Worm (Caenorhabditis elegans) whole organism, L4 larva: Measurements from ENCODE around the gene dnj-5.
"Not testable (repeated sequence)": the region's sequence is repeated elsewhere in the genome, so short reads cannot be mapped to it uniquely, and the experiment has no call there.

ENCODE experiments used
- F26F4.8 ChIP-seq: fragments of 200-800 bp; sonication (Bioruptor generic); conservative IDR thresholded peaks from 2 replicates; pipeline ENCODE4 v1.3.6; 2022; ENCODE audit warnings: missing genetic modification characterization, missing compliant biosample characterization
- F37D6.2 ChIP-seq: sonication (generic microtip); optimal IDR thresholded peaks from 2 replicates; lab custom pipeline; 2016; ENCODE audit warnings: mild to moderate bottlenecking, missing genetic modification characterization, missing compliant biosample characterization
- R02D3.7 ChIP-seq: fragments of 150-350 bp; sonication (generic microtip); optimal IDR thresholded peaks from 3 replicates; lab custom pipeline; 2014; ENCODE audit warnings: missing biosample characterization, missing genetic modification characterization
- Y48G9A.11 ChIP-seq: fragments of 200-800 bp; sonication (Bioruptor generic); IDR thresholded peaks from 2 replicates; pipeline ENCODE4 v1.3.6; 2022; ENCODE audit warnings: missing genetic modification reagents, missing genetic modification characterization, missing compliant biosample characterization
- aha-1 ChIP-seq: fragments of 150-350 bp; peaks from one replicate; lab custom pipeline; 2014; ENCODE audit warnings: missing biosample characterization, missing genetic modification characterization
- ama-1 ChIP-seq: fragments of 150-350 bp; optimal IDR thresholded peaks from 2 replicates; lab custom pipeline; 2014; ENCODE audit warnings: inconsistent platforms, mixed read lengths
- attf-4 ChIP-seq: sonication (generic microtip); optimal IDR thresholded peaks from 3 replicates; lab custom pipeline; 2017; ENCODE audit warnings: missing biosample characterization, missing genetic modification characterization
- ceh-28 ChIP-seq: fragments of 150-350 bp; optimal IDR thresholded peaks from 2 replicates; lab custom pipeline; 2014; ENCODE audit warnings: missing biosample characterization, missing genetic modification reagents, missing genetic modification characterization
- ceh-62 ChIP-seq: sonication (generic microtip); optimal IDR thresholded peaks from 2 replicates; lab custom pipeline; 2017; ENCODE audit warnings: missing biosample characterization, missing genetic modification characterization
- ceh-82 ChIP-seq: sonication (generic microtip); optimal IDR thresholded peaks from 2 replicates; lab custom pipeline; 2017; ENCODE audit warnings: missing biosample characterization, missing genetic modification characterization
- cey-2 ChIP-seq: sonication (generic microtip); optimal IDR thresholded peaks from 3 replicates; lab custom pipeline; 2017; ENCODE audit warnings: missing genetic modification characterization, mild to moderate bottlenecking, missing compliant biosample characterization, antibody characterized with exemption, borderline replicate concordance; ENCODE audit not compliant: insufficient read depth
- daf-12 ChIP-seq: fragments of 150-350 bp; optimal IDR thresholded peaks from 2 replicates; lab custom pipeline; 2014; ENCODE audit warnings: missing biosample characterization, missing genetic modification reagents, missing genetic modification characterization
- dmd-9 ChIP-seq: fragments of 200-800 bp; sonication (Bioruptor generic); IDR thresholded peaks from 2 replicates; pipeline ENCODE4 v1.3.6; 2022; ENCODE audit warnings: missing genetic modification reagents, missing genetic modification characterization, missing compliant biosample characterization
- dve-1 ChIP-seq: sonication (generic microtip); optimal IDR thresholded peaks from 2 replicates; lab custom pipeline; 2017; ENCODE audit warnings: antibody characterized with exemption, mild to moderate bottlenecking, missing genetic modification characterization, missing compliant biosample characterization; ENCODE audit not compliant: insufficient read depth
- gei-8 ChIP-seq: fragments of 200-800 bp; sonication (Bioruptor generic); optimal IDR thresholded peaks from 2 replicates; lab custom pipeline; 2018; ENCODE audit warnings: mild to moderate bottlenecking, missing genetic modification characterization, missing compliant biosample characterization
- hif-1 ChIP-seq, 2 experiments: sonication (generic microtip); optimal IDR thresholded peaks; 2 replicates each; lab custom pipeline; 2016 to 2017; ENCODE audit warnings: missing compliant biosample characterization in 2 of 2, missing genetic modification characterization in 2 of 2, missing genetic modification reagents in 2 of 2, missing genotype in 2 of 2, mild to moderate bottlenecking in 1 of 2
- hlh-11 ChIP-seq: fragments of 200-800 bp; sonication (Bioruptor generic); optimal IDR thresholded peaks from 2 replicates; lab custom pipeline; 2018; ENCODE audit warnings: mild to moderate bottlenecking, missing genetic modification characterization, missing compliant biosample characterization
- hmg-1.1 ChIP-seq: fragments of 200-800 bp; sonication (Bioruptor generic); IDR thresholded peaks from 2 replicates; pipeline ENCODE4 v1.3.6; 2022; ENCODE audit warnings: missing genetic modification reagents, missing genetic modification characterization, missing compliant biosample characterization
- lin-38 ChIP-seq: fragments of 200-800 bp; sonication (Bioruptor generic); IDR thresholded peaks from 2 replicates; pipeline ENCODE4 v1.3.6; 2022; ENCODE audit warnings: missing genetic modification reagents, missing genetic modification characterization, missing compliant biosample characterization
- lin-39 ChIP-seq: fragments of 150-350 bp; optimal IDR thresholded peaks from 2 replicates; lab custom pipeline; 2014; ENCODE audit warnings: missing biosample characterization, missing genetic modification reagents, missing genetic modification characterization
- lir-3 ChIP-seq: sonication (generic microtip); optimal IDR thresholded peaks from 2 replicates; lab custom pipeline; 2016; ENCODE audit warnings: mild to moderate bottlenecking, missing genetic modification characterization, missing compliant biosample characterization
- madf-5 ChIP-seq, 2 experiments: fragments of 200-800 bp; sonication (Bioruptor generic); IDR thresholded peaks; 2 replicates each; pipeline ENCODE4 v1.3.6; 2022; ENCODE audit warnings: missing compliant biosample characterization in 2 of 2, missing genetic modification characterization in 2 of 2
- mdt-29 ChIP-seq: fragments of 200-800 bp; sonication (Bioruptor generic); IDR thresholded peaks from 2 replicates; pipeline ENCODE4 v1.3.6; 2022; ENCODE audit warnings: missing genetic modification reagents, missing genetic modification characterization, missing compliant biosample characterization
- mep-1 ChIP-seq: fragments of 150-350 bp; sonication (generic microtip); optimal IDR thresholded peaks from 3 replicates; lab custom pipeline; 2014; ENCODE audit warnings: missing biosample characterization, missing genetic modification characterization
- nhr-111 ChIP-seq: fragments of 200-800 bp; sonication (Bioruptor generic); optimal IDR thresholded peaks from 2 replicates; lab custom pipeline; 2018; ENCODE audit warnings: mild to moderate bottlenecking, missing genetic modification characterization, missing compliant biosample characterization
- nhr-28 ChIP-seq: fragments of 150-350 bp; optimal IDR thresholded peaks from 2 replicates; lab custom pipeline; 2014; ENCODE audit warnings: missing biosample characterization, missing genetic modification characterization
- nhr-41 ChIP-seq: fragments of 200-800 bp; sonication (Bioruptor generic); IDR thresholded peaks from 2 replicates; pipeline ENCODE4 v1.3.6; 2022; ENCODE audit warnings: missing genetic modification reagents, missing genetic modification characterization, missing compliant biosample characterization
- nhr-6 ChIP-seq: fragments of 150-350 bp; optimal IDR thresholded peaks from 2 replicates; lab custom pipeline; 2014; ENCODE audit warnings: missing biosample characterization, missing genetic modification characterization
- nhr-77 ChIP-seq: fragments of 150-350 bp; optimal IDR thresholded peaks from 2 replicates; lab custom pipeline; 2014; ENCODE audit warnings: missing biosample characterization, missing genetic modification characterization
- pha-4 ChIP-seq, 2 experiments: fragments of 150-350 bp in 1 of 2; fragments of 200-800 bp in 1 of 2; sonication (Bioruptor generic) in 1 of 2; IDR thresholded peaks in 1 of 2; optimal IDR thresholded peaks in 1 of 2; 2 replicates each; pipeline versions ENCODE4 v1.3.6 to Lab custom; 2014 to 2022; ENCODE audit warnings: missing genetic modification characterization in 2 of 2, missing genetic modification reagents in 2 of 2, missing biosample characterization in 1 of 2, missing compliant biosample characterization in 1 of 2
- php-3 ChIP-seq: fragments of 200-800 bp; sonication (Bioruptor generic); IDR thresholded peaks from 2 replicates; pipeline ENCODE4 v1.3.6; 2022; ENCODE audit warnings: missing genetic modification reagents, missing genetic modification characterization, missing compliant biosample characterization
- rbr-2 ChIP-seq: sonication (generic microtip); optimal IDR thresholded peaks from 2 replicates; lab custom pipeline; 2016; ENCODE audit warnings: missing genotype, missing genetic modification characterization, missing compliant biosample characterization
- sdz-12 ChIP-seq: fragments of 200-800 bp; sonication (Bioruptor generic); optimal IDR thresholded peaks from 2 replicates; lab custom pipeline; 2018; ENCODE audit warnings: mild to moderate bottlenecking, missing genetic modification characterization, missing compliant biosample characterization
- tra-1 ChIP-seq: fragments of 200-800 bp; sonication (Bioruptor generic); IDR thresholded peaks from 2 replicates; pipeline ENCODE4 v1.3.6; 2022; ENCODE audit warnings: missing genetic modification reagents, missing genetic modification characterization, missing compliant biosample characterization
- unc-130 ChIP-seq: sonication (generic microtip); optimal IDR thresholded peaks from 2 replicates; lab custom pipeline; 2016; ENCODE audit warnings: missing genetic modification reagents, missing genetic modification characterization, missing compliant biosample characterization
- unc-62 ChIP-seq, 3 experiments: fragments of 150-350 bp in 1 of 3; sonication (generic microtip); optimal IDR thresholded peaks in 2 of 3; peaks in 1 of 3; 1 replicate in 1 of 3; 2 replicates in 2 of 3; lab custom pipeline; 2014 to 2017; ENCODE audit warnings: missing biosample characterization in 3 of 3, missing genetic modification characterization in 3 of 3, missing genetic modification reagents in 3 of 3, missing genotype in 1 of 3
- zip-11 ChIP-seq: fragments of 200-800 bp; sonication (Bioruptor generic); IDR thresholded peaks from 2 replicates; pipeline ENCODE4 v1.3.6; 2022; ENCODE audit warnings: missing genetic modification characterization, missing compliant biosample characterization

The dnj-5 gene

DNA sequence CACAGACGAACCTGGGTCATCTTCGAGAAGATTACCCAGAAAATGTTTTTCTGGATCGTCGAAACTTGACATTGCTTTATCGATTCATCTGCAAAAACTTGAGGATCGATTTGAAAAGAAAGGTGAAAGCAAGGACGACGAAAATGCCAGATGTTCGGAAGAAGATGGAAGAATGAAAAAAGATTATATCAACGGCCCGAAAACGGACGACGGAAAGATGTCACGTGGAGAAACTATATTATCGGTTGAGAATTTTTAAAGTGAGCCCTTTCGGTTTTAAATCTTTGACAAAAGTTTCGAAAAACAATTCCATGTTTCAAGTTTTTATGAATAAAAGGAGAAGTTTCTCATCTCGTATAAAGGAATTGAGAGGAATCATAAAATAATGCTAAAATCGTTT, at the start of gene dnj-5:
Gene dnj-5, minus strand, starts transcription at position 101 of the 400 bp plus-strand sequence.
- TF ChIP-seq nhr-28 (tag; lab: Kevin White, UChicago) = no peak
- peak; percentile 50 for TF ChIP-seq aha-1 (tag; lab: Kevin White, UChicago)

DNA sequence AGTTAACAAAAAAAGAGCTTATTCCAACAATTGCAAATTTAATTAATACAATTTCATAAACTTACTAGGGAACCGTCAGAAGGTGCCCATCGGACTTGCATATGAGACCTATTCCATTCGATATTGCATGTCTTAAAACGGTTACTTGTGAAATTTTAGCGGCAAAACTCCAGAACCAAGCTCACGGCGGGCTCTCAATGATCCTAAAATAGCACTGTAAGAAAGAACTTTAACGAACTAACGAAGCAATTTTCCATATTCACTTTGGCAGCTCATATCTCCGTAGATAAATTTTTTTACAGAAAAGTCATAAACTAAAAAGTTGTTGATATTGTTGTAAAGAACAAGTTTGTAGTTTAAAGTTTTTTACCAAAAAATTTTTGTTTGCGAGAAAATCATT, 49.6 kb upstream of the dnj-5 start, which contains the start of gene B0252.3:
Gene B0252.3, minus strand, starts transcription at position 101 of the 400 bp plus-strand sequence.
- TF ChIP-seq unc-62 (GFP tag; optimal IDR thresholded peaks at IDR 0.05 in 1 of 2; lab: Kevin White, UChicago) = peak in 1 of 2 experiments; percentile 75
- TF ChIP-seq unc-62 (tag; optimal IDR thresholded peaks at IDR 0.05; lab: Kevin White, UChicago) = not testable (repeated sequence)

DNA sequence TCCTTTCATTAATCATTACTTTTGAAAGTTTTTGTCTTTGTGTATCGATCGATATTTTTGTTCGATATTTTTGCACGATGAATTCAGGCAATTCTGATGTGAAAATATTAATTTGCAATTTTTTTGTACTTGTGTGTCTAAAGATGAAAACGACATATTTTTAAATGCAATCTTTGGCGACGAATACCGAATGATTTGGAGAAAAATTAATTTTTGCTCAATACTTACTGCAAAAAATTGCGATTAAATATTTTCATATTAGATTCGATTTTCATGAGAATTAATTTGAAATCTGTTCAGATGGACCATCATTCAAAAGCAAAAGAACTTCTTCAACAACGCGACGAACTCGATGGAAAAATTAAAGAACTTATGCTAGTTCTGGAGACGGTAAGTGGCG, 43.7 kb upstream of the dnj-5 start, which contains the start of gene psmd-9:
Gene psmd-9, plus strand, starts transcription at position 301 of the 400 bp plus-strand sequence.
- no peak for TF ChIP-seq nhr-41
- no peak for TF ChIP-seq nhr-6
- no peak for TF ChIP-seq ceh-62 (tag; lab: Kevin White, UChicago)
- TF ChIP-seq nhr-111 (GFP tag; lab: Kevin White, UChicago) = no peak
- TF ChIP-seq lir-3 (tag; lab: Kevin White, UChicago) = no peak
- no peak for TF ChIP-seq lin-39
- no peak for TF ChIP-seq dmd-9 (GFP tag; lab: Robert Waterston, UW)
- TF ChIP-seq ceh-82 (tag; lab: Kevin White, UChicago) = no peak
- TF ChIP-seq daf-12 (tag; lab: Kevin White, UChicago) = no peak
- TF ChIP-seq ama-1 (lab: Kevin White, UChicago) = no peak
- TF ChIP-seq pha-4 (GFP tag; IDR thresholded peaks at IDR 0.05; lab: Robert Waterston, UW) = no peak
- TF ChIP-seq pha-4 (tag; optimal IDR thresholded peaks at IDR 0.05; lab: Kevin White, UChicago) = no peak

DNA sequence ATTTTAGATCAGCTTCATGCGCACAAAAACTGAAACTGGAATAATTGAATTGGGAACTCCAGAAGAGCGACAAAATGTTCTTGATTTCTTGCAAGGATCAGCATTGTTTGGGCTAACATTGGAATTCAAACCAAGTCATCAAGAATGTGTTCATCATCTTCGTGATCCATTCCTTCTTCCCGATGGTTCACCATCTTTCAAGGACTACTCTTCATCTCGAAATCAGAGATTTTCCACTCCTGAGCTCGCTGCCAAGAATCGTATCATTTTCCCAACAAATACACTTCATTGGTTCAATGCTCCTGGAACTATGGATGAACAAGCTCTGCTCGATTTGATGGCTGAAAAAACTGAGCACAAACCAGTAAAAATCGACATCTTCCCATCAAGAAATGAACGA, 42.6 kb upstream of the dnj-5 start:
- TF ChIP-seq lin-38 (GFP tag; lab: Robert Waterston, UW) (no peak), unc-62 (GFP tag; optimal IDR thresholded peaks at IDR 0.05 in 1 of 2; lab: Kevin White, UChicago) (peak in 1 of 2 experiments; percentile 84), unc-62 (tag; optimal IDR thresholded peaks at IDR 0.05; lab: Kevin White, UChicago) (no peak), aha-1 (tag; lab: Kevin White, UChicago) (peak; percentile 82)

DNA sequence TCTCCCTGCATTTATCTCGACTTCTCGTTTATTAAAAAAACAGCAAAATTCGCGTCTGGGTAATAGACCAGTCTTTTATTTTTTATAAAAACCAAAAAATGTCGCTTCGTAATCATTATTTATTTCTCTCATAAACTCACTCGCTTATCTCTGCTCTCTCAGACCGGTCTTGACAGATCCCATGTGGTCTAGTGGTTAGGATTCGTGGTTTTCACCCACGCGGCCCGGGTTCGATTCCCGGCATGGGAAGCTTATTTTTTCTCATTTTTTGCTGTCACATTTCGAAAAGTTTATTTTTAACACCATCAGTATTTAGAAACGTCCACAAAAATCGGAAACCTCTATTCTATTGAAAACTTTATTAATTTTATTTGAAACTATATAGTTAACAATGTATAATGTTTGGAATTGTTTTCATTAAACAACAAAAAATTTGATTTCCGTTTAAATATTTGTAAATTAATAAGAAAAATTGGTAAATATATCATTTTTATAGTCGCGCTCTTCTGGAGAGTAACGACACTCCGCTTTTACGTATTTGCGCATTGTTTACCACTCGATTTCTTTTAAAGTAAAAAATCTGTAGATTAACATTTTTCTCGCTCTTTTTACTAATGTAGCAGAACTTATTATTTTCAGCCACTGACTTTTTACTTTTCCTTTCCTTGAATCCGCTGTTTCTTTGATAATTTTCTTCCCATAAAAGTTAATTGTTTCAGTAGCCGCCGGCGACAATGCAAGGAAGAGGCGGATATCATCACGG, 40.1 kb upstream of the dnj-5 start, which contains the start of gene hrpl-1:
Gene hrpl-1, plus strand, starts transcription at position 713 of the 763 bp plus-strand sequence.
- TF ChIP-seq daf-12 (tag; lab: Kevin White, UChicago) (no peak), nhr-41 (no peak), ceh-82 (tag; lab: Kevin White, UChicago) (no peak), aha-1 (tag; lab: Kevin White, UChicago) (peak; percentile 41), hif-1 (tag; optimal IDR thresholded peaks at IDR 0.05; lab: Kevin White, UChicago) (no peak), gei-8 (GFP tag; lab: Kevin White, UChicago) (no peak), lin-39 (no peak), hmg-1.1 (GFP tag; lab: Robert Waterston, UW) (no peak), lin-38 (GFP tag; lab: Robert Waterston, UW) (peak; percentile 62), dve-1 (tag; lab: Kevin White, UChicago) (peak; percentile 33), madf-5 (GFP tag; IDR thresholded peaks at IDR 0.05; lab: Robert Waterston, UW) (no peak), dmd-9 (GFP tag; lab: Robert Waterston, UW) (no peak), ceh-62 (tag; lab: Kevin White, UChicago) (no peak), mep-1 (tag; lab: Kevin White, UChicago) (no peak), R02D3.7 (tag; lab: Kevin White, UChicago) (no peak), nhr-77 (no peak), F26F4.8 (GFP tag; lab: Robert Waterston, UW) (no peak), zip-11 (GFP tag; lab: Robert Waterston, UW) (no peak), hlh-11 (peak; percentile 3), sdz-12 (GFP tag; lab: Kevin White, UChicago) (no peak), tra-1 (GFP tag; lab: Robert Waterston, UW) (no peak), ama-1 (lab: Kevin White, UChicago) (no peak), attf-4 (no peak), ceh-28 (tag; lab: Kevin White, UChicago) (no peak), unc-62 (GFP tag; optimal IDR thresholded peaks at IDR 0.05 in 1 of 2; lab: Kevin White, UChicago) (peak in 1 of 2 experiments; percentile 28), unc-62 (tag; optimal IDR thresholded peaks at IDR 0.05; lab: Kevin White, UChicago) (no peak), nhr-6 (no peak), mdt-29 (GFP tag; lab: Robert Waterston, UW) (no peak), Y48G9A.11 (GFP tag; lab: Robert Waterston, UW) (no peak), lir-3 (tag; lab: Kevin White, UChicago) (no peak), cey-2 (tag; lab: Kevin White, UChicago) (no peak), rbr-2 (no peak), unc-130 (GFP tag; lab: Kevin White, UChicago) (no peak), php-3 (GFP tag; lab: Robert Waterston, UW) (0 out of 2 replicates have a peak, but pooled peaks have one; percentile 10), F37D6.2 (tag; lab: Kevin White, UChicago) (no peak)
